Fruit fly (Drosophila melanogaster) whole organism, pupa: Measurements from ENCODE around the gene CG8042.

Source experiments
- CG14655 ChIP-seq: fragments of 200-800 bp; sonication (Bioruptor generic); optimal IDR thresholded peaks from 3 replicates; lab custom pipeline; 2017; ENCODE audit warnings: mild to moderate bottlenecking, missing biosample characterization, missing genetic modification reagents, missing genetic modification characterization
- CG17806 ChIP-seq: fragments of 200-800 bp; sonication (Bioruptor generic); optimal IDR thresholded peaks from 2 replicates; lab custom pipeline; 2018; ENCODE audit warnings: missing biosample characterization, mild to moderate bottlenecking, missing genetic modification characterization, moderate library complexity
- CG8159 ChIP-seq: fragments of 200-800 bp; sonication (Bioruptor generic); optimal IDR thresholded peaks from 3 replicates; lab custom pipeline; 2018; ENCODE audit warnings: missing biosample characterization, mild to moderate bottlenecking, missing genetic modification characterization, moderate library complexity
- EcR ChIP-seq: fragments of 200-800 bp; sonication (Bioruptor generic); optimal IDR thresholded peaks from 3 replicates; lab custom pipeline; 2019; ENCODE audit warnings: missing biosample characterization, missing genetic modification characterization, mild to moderate bottlenecking, moderate library complexity, missing genetic modification reagents
- Ets98B ChIP-seq: fragments of 200-800 bp; sonication (Bioruptor generic); IDR thresholded peaks from 2 replicates; pipeline ENCODE4 v1.3.6; 2022; ENCODE audit warnings: missing biosample characterization, missing genetic modification characterization

DNA sequence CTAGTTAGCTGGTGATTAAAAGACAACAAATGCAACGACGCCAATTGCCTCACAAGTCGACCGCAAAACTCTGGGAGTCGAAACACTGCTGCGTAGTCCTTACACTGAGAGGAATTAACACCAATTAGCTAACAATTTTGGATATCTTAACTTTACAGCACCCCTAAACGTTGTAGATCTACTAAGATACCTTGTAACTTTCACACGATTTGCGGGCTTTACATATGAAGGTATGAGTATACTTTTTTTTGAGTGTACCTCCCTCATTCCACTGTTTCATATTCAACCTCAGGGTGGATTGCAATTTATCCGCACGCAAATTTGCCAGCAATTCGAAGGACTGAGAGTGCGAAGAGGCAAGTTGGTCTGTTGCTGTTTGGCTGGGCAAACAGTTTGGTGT lies 11.2 kb downstream of the CG8042 start:
- TF ChIP-seq CG17806 (tag; lab: Kevin White, UChicago) (no peak), CG8159 (no peak), Ets98B (GFP tag; lab: Robert Waterston, UW) (no peak), EcR (no peak), CG14655 (no peak)
